Worm (Caenorhabditis elegans) whole organism, L4 larva: ENCODE measurements around the gene ekl-5.

Source experiments
- D1046.2 ChIP-seq: fragments of 200-800 bp; sonication (Bioruptor generic); IDR thresholded peaks from 2 replicates; pipeline ENCODE4 v1.3.6; 2022; ENCODE audit warnings: missing genetic modification characterization, missing compliant biosample characterization
- T26A8.4 ChIP-seq: fragments of 200-800 bp; sonication (Bioruptor generic); IDR thresholded peaks from 2 replicates; pipeline ENCODE4 v1.3.6; 2022; ENCODE audit warnings: missing genetic modification characterization, missing compliant biosample characterization
- ZK337.2 ChIP-seq: fragments of 200-800 bp; sonication (Bioruptor generic); IDR thresholded peaks from 2 replicates; pipeline ENCODE4 v1.3.6; 2022; ENCODE audit warnings: missing genetic modification reagents, missing genetic modification characterization, missing compliant biosample characterization
- attf-4 ChIP-seq: sonication (generic microtip); optimal IDR thresholded peaks from 3 replicates; lab custom pipeline; 2017; ENCODE audit warnings: missing biosample characterization, missing genetic modification characterization
- ceh-20 ChIP-seq: fragments of 200-800 bp; sonication (Bioruptor generic); IDR thresholded peaks from 2 replicates; pipeline ENCODE4 v1.3.6; 2022; ENCODE audit warnings: missing genetic modification reagents, missing genetic modification characterization, missing compliant biosample characterization
- ceh-28 ChIP-seq: fragments of 150-350 bp; optimal IDR thresholded peaks from 2 replicates; lab custom pipeline; 2014; ENCODE audit warnings: missing biosample characterization, missing genetic modification reagents, missing genetic modification characterization
- ceh-32 ChIP-seq: sonication (generic microtip); optimal IDR thresholded peaks from 2 replicates; lab custom pipeline; 2016; ENCODE audit warnings: mild to moderate bottlenecking, missing genetic modification characterization, missing compliant biosample characterization; ENCODE audit not compliant: poor library complexity
- ceh-82 ChIP-seq: sonication (generic microtip); optimal IDR thresholded peaks from 2 replicates; lab custom pipeline; 2017; ENCODE audit warnings: missing biosample characterization, missing genetic modification characterization
- daf-12 ChIP-seq: fragments of 150-350 bp; optimal IDR thresholded peaks from 2 replicates; lab custom pipeline; 2014; ENCODE audit warnings: missing biosample characterization, missing genetic modification reagents, missing genetic modification characterization
- daf-16 ChIP-seq, 3 experiments: sonication (generic microtip); optimal IDR thresholded peaks; 2 replicates each; lab custom pipeline; 2016 to 2017; ENCODE audit warnings: missing genetic modification characterization in 3 of 3, missing genetic modification reagents in 3 of 3, mild to moderate bottlenecking in 2 of 3, missing compliant biosample characterization in 2 of 3, missing biosample characterization in 1 of 3, moderate library complexity in 1 of 3
- daf-8 ChIP-seq: fragments of 200-800 bp; sonication (Bioruptor generic); IDR thresholded peaks from 2 replicates; pipeline ENCODE4 v1.3.6; 2022; ENCODE audit warnings: missing genetic modification characterization, missing compliant biosample characterization
- dmd-6 ChIP-seq: fragments of 200-800 bp; sonication (Bioruptor generic); IDR thresholded peaks from 2 replicates; pipeline ENCODE4 v1.3.6; 2022; ENCODE audit warnings: missing genetic modification reagents, missing genetic modification characterization, missing compliant biosample characterization
- dmd-8 ChIP-seq: fragments of 200-800 bp; sonication (Bioruptor generic); IDR thresholded peaks from 2 replicates; pipeline ENCODE4 v1.3.6; 2022; ENCODE audit warnings: missing genetic modification characterization, missing compliant biosample characterization
- dve-1 ChIP-seq: sonication (generic microtip); optimal IDR thresholded peaks from 2 replicates; lab custom pipeline; 2017; ENCODE audit warnings: antibody characterized with exemption, mild to moderate bottlenecking, missing genetic modification characterization, missing compliant biosample characterization; ENCODE audit not compliant: insufficient read depth
- hif-1 ChIP-seq, 2 experiments: sonication (generic microtip); optimal IDR thresholded peaks; 2 replicates each; lab custom pipeline; 2016 to 2017; ENCODE audit warnings: missing compliant biosample characterization in 2 of 2, missing genetic modification characterization in 2 of 2, missing genetic modification reagents in 2 of 2, missing genotype in 2 of 2, mild to moderate bottlenecking in 1 of 2
- hlh-11 ChIP-seq: fragments of 200-800 bp; sonication (Bioruptor generic); optimal IDR thresholded peaks from 2 replicates; lab custom pipeline; 2018; ENCODE audit warnings: mild to moderate bottlenecking, missing genetic modification characterization, missing compliant biosample characterization
- hlh-30 ChIP-seq: sonication (generic microtip); optimal IDR thresholded peaks from 2 replicates; lab custom pipeline; 2017; ENCODE audit warnings: antibody characterized with exemption, mild to moderate bottlenecking, missing genetic modification characterization, missing compliant biosample characterization; ENCODE audit not compliant: insufficient read depth
- hmg-1.1 ChIP-seq: fragments of 200-800 bp; sonication (Bioruptor generic); IDR thresholded peaks from 2 replicates; pipeline ENCODE4 v1.3.6; 2022; ENCODE audit warnings: missing genetic modification reagents, missing genetic modification characterization, missing compliant biosample characterization
- jun-1 ChIP-seq: fragments of 150-350 bp; optimal IDR thresholded peaks from 2 replicates; lab custom pipeline; 2014; ENCODE audit warnings: missing biosample characterization, missing genetic modification reagents, missing genetic modification characterization
- lim-7 ChIP-seq: fragments of 200-800 bp; sonication (Bioruptor generic); IDR thresholded peaks from 2 replicates; pipeline ENCODE4 v1.3.6; 2022; ENCODE audit warnings: missing genetic modification characterization, missing compliant biosample characterization
- lin-13 ChIP-seq: fragments of 150-350 bp; optimal IDR thresholded peaks from 2 replicates; lab custom pipeline; 2014; ENCODE audit warnings: missing biosample characterization, missing genetic modification reagents, missing genetic modification characterization
- lin-15B ChIP-seq: fragments of 150-350 bp; sonication (generic microtip); optimal IDR thresholded peaks from 3 replicates; lab custom pipeline; 2014; ENCODE audit warnings: missing biosample characterization, missing genetic modification characterization
- lin-29 ChIP-seq: fragments of 200-800 bp; sonication (Bioruptor generic); IDR thresholded peaks from 2 replicates; pipeline ENCODE4 v1.3.6; 2022; ENCODE audit warnings: missing genetic modification reagents, missing genetic modification characterization, missing compliant biosample characterization
- madf-5 ChIP-seq, 2 experiments: fragments of 200-800 bp; sonication (Bioruptor generic); IDR thresholded peaks; 2 replicates each; pipeline ENCODE4 v1.3.6; 2022; ENCODE audit warnings: missing compliant biosample characterization in 2 of 2, missing genetic modification characterization in 2 of 2
- madf-9 ChIP-seq: fragments of 200-800 bp; sonication (Bioruptor generic); conservative IDR thresholded peaks from 2 replicates; pipeline ENCODE4 v1.3.6; 2022; ENCODE audit warnings: missing genetic modification reagents, missing genetic modification characterization, missing compliant biosample characterization
- mdt-29 ChIP-seq: fragments of 200-800 bp; sonication (Bioruptor generic); IDR thresholded peaks from 2 replicates; pipeline ENCODE4 v1.3.6; 2022; ENCODE audit warnings: missing genetic modification reagents, missing genetic modification characterization, missing compliant biosample characterization
- mxl-2 ChIP-seq: fragments of 200-800 bp; sonication (Bioruptor generic); conservative IDR thresholded peaks from 2 replicates; pipeline ENCODE4 v1.3.6; 2022; ENCODE audit warnings: missing genetic modification reagents, missing genetic modification characterization, missing compliant biosample characterization
- mxl-3 ChIP-seq: fragments of 200-800 bp; sonication (Bioruptor generic); optimal IDR thresholded peaks from 2 replicates; lab custom pipeline; 2018; ENCODE audit warnings: mild to moderate bottlenecking, missing genetic modification characterization, missing compliant biosample characterization
- nhr-10 ChIP-seq: fragments of 150-350 bp; optimal IDR thresholded peaks from 2 replicates; lab custom pipeline; 2014; ENCODE audit warnings: missing biosample characterization, missing genetic modification characterization
- nhr-102 ChIP-seq: sonication (generic microtip); optimal IDR thresholded peaks from 2 replicates; lab custom pipeline; 2016; ENCODE audit warnings: mild to moderate bottlenecking, missing genetic modification characterization, moderate library complexity, missing compliant biosample characterization
- nhr-28 ChIP-seq: fragments of 150-350 bp; optimal IDR thresholded peaks from 2 replicates; lab custom pipeline; 2014; ENCODE audit warnings: missing biosample characterization, missing genetic modification characterization
- nhr-48 ChIP-seq: sonication (generic microtip); optimal IDR thresholded peaks from 2 replicates; lab custom pipeline; 2016; ENCODE audit warnings: mild to moderate bottlenecking, missing genetic modification characterization, missing compliant biosample characterization
- nhr-6 ChIP-seq: fragments of 150-350 bp; optimal IDR thresholded peaks from 2 replicates; lab custom pipeline; 2014; ENCODE audit warnings: missing biosample characterization, missing genetic modification characterization
- nhr-77 ChIP-seq: fragments of 150-350 bp; optimal IDR thresholded peaks from 2 replicates; lab custom pipeline; 2014; ENCODE audit warnings: missing biosample characterization, missing genetic modification characterization
- php-3 ChIP-seq: fragments of 200-800 bp; sonication (Bioruptor generic); IDR thresholded peaks from 2 replicates; pipeline ENCODE4 v1.3.6; 2022; ENCODE audit warnings: missing genetic modification reagents, missing genetic modification characterization, missing compliant biosample characterization
- pqm-1 ChIP-seq: sonication (generic microtip); optimal IDR thresholded peaks from 2 replicates; lab custom pipeline; 2017; ENCODE audit warnings: missing biosample characterization, missing genetic modification characterization
- unc-62 ChIP-seq, 3 experiments: fragments of 150-350 bp in 1 of 3; sonication (generic microtip); optimal IDR thresholded peaks in 2 of 3; peaks in 1 of 3; 1 replicate in 1 of 3; 2 replicates in 2 of 3; lab custom pipeline; 2014 to 2017; ENCODE audit warnings: missing biosample characterization in 3 of 3, missing genetic modification characterization in 3 of 3, missing genetic modification reagents in 3 of 3, missing genotype in 1 of 3
- vab-7 ChIP-seq: fragments of 200-800 bp; sonication (Bioruptor generic); IDR thresholded peaks from 2 replicates; pipeline ENCODE4 v1.3.6; 2022; ENCODE audit warnings: missing genetic modification reagents, missing genetic modification characterization, missing compliant biosample characterization
- zip-2 ChIP-seq: fragments of 150-350 bp; optimal IDR thresholded peaks from 2 replicates; lab custom pipeline; 2014; ENCODE audit warnings: missing biosample characterization, missing genetic modification characterization

Gene ekl-5

ce11 chrX:13937910-13938309, 20.9 kb upstream of the ekl-5 start:
- peak; percentile 4 for TF ChIP-seq hlh-30 (tag; lab: Kevin White, UChicago)
- TF ChIP-seq mxl-3 (GFP tag; lab: Kevin White, UChicago), result peak; percentile 8
- no peak for TF ChIP-seq madf-5 (GFP tag; IDR thresholded peaks at IDR 0.05; lab: Robert Waterston, UW)

- no peak for TF ChIP-seq nhr-102 (tag; lab: Kevin White, UChicago)
- TF ChIP-seq jun-1 (tag; lab: Kevin White, UChicago), result no peak
- TF ChIP-seq lin-13 (GFP tag; lab: Kevin White, UChicago), result no peak
- no peak for TF ChIP-seq mdt-29 (GFP tag; lab: Robert Waterston, UW)
- no peak for TF ChIP-seq vab-7 (GFP tag; lab: Robert Waterston, UW)
- no peak for TF ChIP-seq daf-8
- no peak for TF ChIP-seq T26A8.4 (GFP tag; lab: Robert Waterston, UW)
- TF ChIP-seq nhr-6 (tag; lab: Kevin White, UChicago), result no peak
- no peak for TF ChIP-seq lin-29 (GFP tag; lab: Robert Waterston, UW)
- TF ChIP-seq lin-15B (tag; lab: Kevin White, UChicago), result no peak
- TF ChIP-seq attf-4, result no peak
- TF ChIP-seq nhr-48 (tag; lab: Kevin White, UChicago), result no peak
- peak; percentile 67 for TF ChIP-seq dmd-6 (GFP tag; lab: Robert Waterston, UW)
- TF ChIP-seq daf-16 (GFP tag; optimal IDR thresholded peaks at IDR 0.05; lab: Kevin White, UChicago), result no peak
- TF ChIP-seq daf-16 (tag; optimal IDR thresholded peaks at IDR 0.05; lab: Kevin White, UChicago), result peak; percentile 39
- TF ChIP-seq ceh-28 (tag; lab: Kevin White, UChicago), result no peak
- peak; percentile 88 for TF ChIP-seq pqm-1 (tag; lab: Kevin White, UChicago)
- peak; percentile 32 for TF ChIP-seq nhr-28 (tag; lab: Kevin White, UChicago)
- TF ChIP-seq lim-7, result no peak
- TF ChIP-seq dmd-8 (GFP tag; lab: Robert Waterston, UW), result no peak
- no peak for TF ChIP-seq daf-12 (tag; lab: Kevin White, UChicago)
- TF ChIP-seq ceh-82 (tag; lab: Kevin White, UChicago), result no peak
- TF ChIP-seq php-3 (GFP tag; lab: Robert Waterston, UW), result no peak
- peak; percentile 55 for TF ChIP-seq hlh-11 (tag; lab: Kevin White, UChicago)
- TF ChIP-seq nhr-10 (tag; lab: Kevin White, UChicago), result no peak
- TF ChIP-seq ceh-20, result no peak
- TF ChIP-seq ZK337.2 (GFP tag; lab: Robert Waterston, UW), result no peak
- no peak for TF ChIP-seq D1046.2 (GFP tag; lab: Robert Waterston, UW)
- no peak for TF ChIP-seq nhr-77 (tag; lab: Kevin White, UChicago)
- TF ChIP-seq mxl-2, result no peak
- no peak for TF ChIP-seq zip-2 (tag; lab: Kevin White, UChicago)
- peak; percentile 44 for TF ChIP-seq dve-1 (tag; lab: Kevin White, UChicago)
- no peak for TF ChIP-seq hif-1 (tag; optimal IDR thresholded peaks at IDR 0.05; lab: Kevin White, UChicago)
- TF ChIP-seq ceh-32 (tag; lab: Kevin White, UChicago), result no peak
- no peak for TF ChIP-seq hmg-1.1 (GFP tag; lab: Robert Waterston, UW)
- TF ChIP-seq unc-62 (GFP tag; optimal IDR thresholded peaks at IDR 0.05 in 1 of 2; lab: Kevin White, UChicago), result peak in 1 of 2 experiments; percentile 84
- no peak for TF ChIP-seq unc-62 (tag; optimal IDR thresholded peaks at IDR 0.05; lab: Kevin White, UChicago)
Observed at ce11 chrX:13937350-13937749, 20.4 kb upstream of the ekl-5 start.

- TF ChIP-seq madf-9 (GFP tag; lab: Robert Waterston, UW) (no peak), unc-62 (GFP tag; optimal IDR thresholded peaks at IDR 0.05 in 1 of 2; lab: Kevin White, UChicago) (peak in 1 of 2 experiments; percentile 79), unc-62 (tag; optimal IDR thresholded peaks at IDR 0.05; lab: Kevin White, UChicago) (no peak), nhr-28 (tag; lab: Kevin White, UChicago) (peak; percentile 4), mxl-3 (GFP tag; lab: Kevin White, UChicago) (peak; percentile 50), hlh-11 (tag; lab: Kevin White, UChicago) (peak; percentile 23)
Observed at ce11 chrX:13936719-13937118, 19.7 kb upstream of the ekl-5 start.
